Worm (Caenorhabditis elegans): Measurements from ENCODE around the gene C54F6.18.

- TF ChIP-seq ceh-24 (tag; optimal IDR thresholded peaks at IDR 0.05), result no peak
- no peak for TF ChIP-seq ceh-19 (GFP tag; optimal IDR thresholded peaks at IDR 0.05)
- TF ChIP-seq fkh-10 (GFP tag; optimal IDR thresholded peaks at IDR 0.05), result no peak
- TF ChIP-seq dmd-4 (tag; optimal IDR thresholded peaks at IDR 0.05; ENCODE audit: borderline replicate concordance), result no peak
- no peak for TF ChIP-seq unc-86 (tag; optimal IDR thresholded peaks at IDR 0.05)
- TF ChIP-seq C08G9.2 (tag; optimal IDR thresholded peaks at IDR 0.05), result no peak
- no peak for TF ChIP-seq T23F11.4 (GFP tag; optimal IDR thresholded peaks at IDR 0.05)
Measured at ce11 chrV:7562947-7563346, 37.2 kb downstream of the C54F6.18 start, which contains the start of gene F19F10.1.

All from whole organism, late embryonic.